Worm (Caenorhabditis elegans) whole organism, young adult: ENCODE measurements around the gene C26B9.2.

Experiments
- B0261.1 ChIP-seq: sonication (generic microtip); optimal IDR thresholded peaks from 2 replicates; lab custom pipeline; 2016; ENCODE audit warnings: mild to moderate bottlenecking, missing genetic modification characterization, moderate library complexity, missing compliant biosample characterization
- B0336.3 ChIP-seq: fragments of 200-800 bp; sonication (Bioruptor generic); IDR thresholded peaks from 2 replicates; pipeline ENCODE4 v1.3.6; 2022; ENCODE audit warnings: missing genetic modification characterization, missing compliant biosample characterization
- C06A6.2 ChIP-seq: fragments of 200-800 bp; sonication (Bioruptor generic); conservative IDR thresholded peaks from 2 replicates; pipeline ENCODE4 v1.3.6; 2022; ENCODE audit warnings: missing genetic modification characterization, missing compliant biosample characterization
- F23B12.7 ChIP-seq: sonication (generic microtip); optimal IDR thresholded peaks from 2 replicates; lab custom pipeline; 2017; ENCODE audit warnings: missing genetic modification characterization, mild to moderate bottlenecking, missing compliant biosample characterization, antibody characterized with exemption, moderate library complexity; ENCODE audit not compliant: insufficient read depth
- F37B4.10 ChIP-seq: fragments of 200-800 bp; sonication (Bioruptor generic); IDR thresholded peaks from 2 replicates; pipeline ENCODE4 v1.3.6; 2022; ENCODE audit warnings: missing genetic modification characterization, missing compliant biosample characterization
- F39B2.1 ChIP-seq: fragments of 200-800 bp; sonication (Bioruptor generic); IDR thresholded peaks from 2 replicates; pipeline ENCODE4 v1.3.6; 2022; ENCODE audit warnings: missing genetic modification reagents, missing genetic modification characterization, missing compliant biosample characterization
- F49E8.2 ChIP-seq: sonication (generic microtip); optimal IDR thresholded peaks from 3 replicates; lab custom pipeline; 2017; ENCODE audit warnings: missing genetic modification characterization, mild to moderate bottlenecking, missing compliant biosample characterization, antibody characterized with exemption, moderate library complexity; ENCODE audit not compliant: insufficient read depth
- F52B5.7 ChIP-seq: sonication (generic microtip); optimal IDR thresholded peaks from 2 replicates; lab custom pipeline; 2016; ENCODE audit warnings: mild to moderate bottlenecking, missing genetic modification characterization, missing compliant biosample characterization
- Y53F4B.3 ChIP-seq: fragments of 200-800 bp; sonication (Bioruptor generic); IDR thresholded peaks from 2 replicates; pipeline ENCODE4 v1.3.6; 2022; ENCODE audit warnings: missing genetic modification reagents, missing genetic modification characterization, missing compliant biosample characterization
- ama-1 ChIP-seq, 3 experiments: fragments of 150-350 bp in 1 of 3; sonication (generic microtip) in 2 of 3; optimal IDR thresholded peaks; 2 replicates each; lab custom pipeline; 2014 to 2018; ENCODE audit warnings: missing biosample characterization in 2 of 3, missing genetic modification characterization in 2 of 3, missing genetic modification reagents in 2 of 3
- athp-1 ChIP-seq: sonication (generic microtip); optimal IDR thresholded peaks from 2 replicates; lab custom pipeline; 2017; ENCODE audit warnings: mild to moderate bottlenecking, missing genetic modification characterization, missing compliant biosample characterization
- attf-5 ChIP-seq: fragments of 200-800 bp; sonication (Bioruptor generic); optimal IDR thresholded peaks from 2 replicates; lab custom pipeline; 2018; ENCODE audit warnings: mild to moderate bottlenecking, missing genetic modification characterization, missing compliant biosample characterization
- attf-6 ChIP-seq: fragments of 200-800 bp; sonication (Bioruptor generic); IDR thresholded peaks from 2 replicates; pipeline ENCODE4 v1.3.6; 2022; ENCODE audit warnings: missing genetic modification reagents, missing genetic modification characterization, missing compliant biosample characterization
- bed-1 ChIP-seq: fragments of 200-800 bp; sonication (Bioruptor generic); IDR thresholded peaks from 2 replicates; pipeline ENCODE4 v1.3.6; 2022; ENCODE audit warnings: missing genetic modification reagents, missing genetic modification characterization, missing compliant biosample characterization
- ccch-3 ChIP-seq: fragments of 200-800 bp; sonication (Bioruptor generic); optimal IDR thresholded peaks from 2 replicates; lab custom pipeline; 2018; ENCODE audit warnings: mild to moderate bottlenecking, missing genetic modification characterization, missing compliant biosample characterization
- cebp-1 ChIP-seq, 2 experiments: fragments of 200-800 bp in 1 of 2; sonication (Bioruptor generic) in 1 of 2; sonication (generic microtip) in 1 of 2; IDR thresholded peaks in 1 of 2; optimal IDR thresholded peaks in 1 of 2; 2 replicates each; pipeline versions ENCODE4 v1.3.6 to Lab custom; 2017 to 2022; ENCODE audit warnings: missing compliant biosample characterization in 2 of 2, missing genetic modification characterization in 2 of 2, mild to moderate bottlenecking in 1 of 2, missing genetic modification reagents in 1 of 2, moderate library complexity in 1 of 2
- cebp-2 ChIP-seq: fragments of 200-800 bp; sonication (Bioruptor generic); IDR thresholded peaks from 2 replicates; pipeline ENCODE4 v1.3.6; 2022; ENCODE audit warnings: missing genetic modification characterization, missing compliant biosample characterization
- ceh-100 ChIP-seq: fragments of 200-800 bp; sonication (Bioruptor generic); IDR thresholded peaks from 2 replicates; pipeline ENCODE4 v1.3.6; 2022; ENCODE audit warnings: missing genetic modification reagents, missing genetic modification characterization, missing compliant biosample characterization
- dox-1 ChIP-seq: fragments of 200-800 bp; sonication (Bioruptor generic); IDR thresholded peaks from 2 replicates; pipeline ENCODE4 v1.3.6; 2022; ENCODE audit warnings: missing genetic modification reagents, missing genetic modification characterization, missing compliant biosample characterization
- efl-1 ChIP-seq: fragments of 150-350 bp; optimal IDR thresholded peaks from 2 replicates; lab custom pipeline; 2014; ENCODE audit warnings: missing biosample characterization, missing genetic modification reagents, missing genetic modification characterization
- egrh-3 ChIP-seq: fragments of 200-800 bp; sonication (Bioruptor generic); IDR thresholded peaks from 2 replicates; pipeline ENCODE4 v1.3.6; 2022; ENCODE audit warnings: missing genetic modification reagents, missing genetic modification characterization, missing compliant biosample characterization
- ets-4 ChIP-seq: fragments of 200-800 bp; sonication (Bioruptor generic); optimal IDR thresholded peaks from 2 replicates; lab custom pipeline; 2018; ENCODE audit warnings: mild to moderate bottlenecking, missing genetic modification characterization, missing compliant biosample characterization
- fkh-3 ChIP-seq: sonication (generic microtip); optimal IDR thresholded peaks from 2 replicates; lab custom pipeline; 2016; ENCODE audit warnings: mild to moderate bottlenecking, missing genetic modification characterization, missing compliant biosample characterization
- hmg-1.2 ChIP-seq: fragments of 200-800 bp; sonication (Bioruptor generic); IDR thresholded peaks from 2 replicates; pipeline ENCODE4 v1.3.6; 2022; ENCODE audit warnings: missing genetic modification reagents, missing genetic modification characterization, missing compliant biosample characterization
- let-526 ChIP-seq: fragments of 200-800 bp; sonication (Bioruptor generic); IDR thresholded peaks from 2 replicates; pipeline ENCODE4 v1.3.6; 2022; ENCODE audit warnings: missing genetic modification reagents, missing genetic modification characterization, missing compliant biosample characterization
- lin-40 ChIP-seq: sonication (generic microtip); optimal IDR thresholded peaks from 2 replicates; lab custom pipeline; 2016; ENCODE audit warnings: missing genetic modification characterization, mild to moderate bottlenecking, missing compliant biosample characterization, missing genotype, missing genetic modification reagents
- lin-54 ChIP-seq: fragments of 200-800 bp; sonication (Bioruptor generic); optimal IDR thresholded peaks from 2 replicates; lab custom pipeline; 2018; ENCODE audit warnings: mild to moderate bottlenecking, missing genetic modification characterization, missing compliant biosample characterization
- lsy-27 ChIP-seq: sonication (generic microtip); optimal IDR thresholded peaks from 2 replicates; lab custom pipeline; 2017; ENCODE audit warnings: missing genetic modification characterization, mild to moderate bottlenecking, missing compliant biosample characterization, antibody characterized with exemption, missing genotype, borderline replicate concordance; ENCODE audit not compliant: insufficient read depth
- madf-6 ChIP-seq: fragments of 200-800 bp; sonication (Bioruptor generic); IDR thresholded peaks from 2 replicates; pipeline ENCODE4 v1.3.6; 2022; ENCODE audit warnings: missing genetic modification reagents, missing genetic modification characterization, missing compliant biosample characterization
- madf-8 ChIP-seq: fragments of 200-800 bp; sonication (Bioruptor generic); conservative IDR thresholded peaks from 2 replicates; pipeline ENCODE4 v1.3.6; 2022; ENCODE audit warnings: missing genetic modification reagents, missing genetic modification characterization, missing compliant biosample characterization
- mes-4 ChIP-seq: sonication (generic microtip); optimal IDR thresholded peaks from 2 replicates; lab custom pipeline; 2016; ENCODE audit warnings: missing genotype, missing genetic modification characterization, missing compliant biosample characterization
- mxl-1 ChIP-seq: sonication (generic microtip); optimal IDR thresholded peaks from 2 replicates; lab custom pipeline; 2016; ENCODE audit warnings: missing genetic modification characterization, missing compliant biosample characterization
- nfyb-1 ChIP-seq: fragments of 200-800 bp; sonication (Bioruptor generic); IDR thresholded peaks from 2 replicates; pipeline ENCODE4 v1.3.6; 2022; ENCODE audit warnings: missing genetic modification reagents, missing genetic modification characterization, missing compliant biosample characterization
- nhr-120 ChIP-seq: fragments of 200-800 bp; sonication (Bioruptor generic); IDR thresholded peaks from 2 replicates; pipeline ENCODE4 v1.3.6; 2022; ENCODE audit warnings: missing genetic modification characterization, missing compliant biosample characterization
- nhr-80 ChIP-seq: sonication (generic microtip); optimal IDR thresholded peaks from 2 replicates; lab custom pipeline; 2016; ENCODE audit warnings: missing genetic modification characterization, missing compliant biosample characterization
- rcor-1 ChIP-seq: fragments of 200-800 bp; sonication (Bioruptor generic); IDR thresholded peaks from 2 replicates; pipeline ENCODE4 v1.3.6; 2022; ENCODE audit warnings: missing genetic modification reagents, missing genetic modification characterization, missing compliant biosample characterization
- rec-8 ChIP-seq, 2 experiments: sonication (generic microtip); optimal IDR thresholded peaks; 2 replicates each; lab custom pipeline; 2016; ENCODE audit warnings: mild to moderate bottlenecking in 2 of 2, missing genetic modification characterization in 2 of 2, missing genetic modification reagents in 2 of 2, missing genotype in 2 of 2, missing biosample characterization in 1 of 2, missing compliant biosample characterization in 1 of 2, moderate library complexity in 1 of 2
- snpc-4 ChIP-seq, 5 experiments: fragments of 150-350 bp in 1 of 5; sonication (generic microtip) in 4 of 5; optimal IDR thresholded peaks; 2 replicates each; lab custom pipeline; 2014 to 2018; ENCODE audit warnings: missing genetic modification characterization in 5 of 5, missing biosample characterization in 3 of 5, antibody characterized with exemption in 2 of 5, mild to moderate bottlenecking in 2 of 5, missing compliant biosample characterization in 2 of 5, missing genotype in 2 of 5, moderate library complexity in 2 of 5, missing genetic modification reagents in 1 of 5
- zfh-2 ChIP-seq: fragments of 200-800 bp; sonication (Bioruptor generic); conservative IDR thresholded peaks from 2 replicates; pipeline ENCODE4 v1.3.6; 2022; ENCODE audit warnings: missing genetic modification reagents, missing genetic modification characterization, missing compliant biosample characterization
- ztf-25 ChIP-seq: fragments of 200-800 bp; sonication (Bioruptor generic); IDR thresholded peaks from 2 replicates; pipeline ENCODE4 v1.3.6; 2022; ENCODE audit warnings: missing genetic modification reagents, missing genetic modification characterization, missing compliant biosample characterization
- ztf-26 ChIP-seq: sonication (generic microtip); optimal IDR thresholded peaks from 2 replicates; lab custom pipeline; 2017; ENCODE audit warnings: missing genetic modification characterization, missing compliant biosample characterization
- ztf-28 ChIP-seq: fragments of 200-800 bp; sonication (Bioruptor generic); IDR thresholded peaks from 2 replicates; pipeline ENCODE4 v1.3.6; 2022; ENCODE audit warnings: missing genetic modification reagents, missing genetic modification characterization, missing compliant biosample characterization

The C26B9.2 gene

DNA sequence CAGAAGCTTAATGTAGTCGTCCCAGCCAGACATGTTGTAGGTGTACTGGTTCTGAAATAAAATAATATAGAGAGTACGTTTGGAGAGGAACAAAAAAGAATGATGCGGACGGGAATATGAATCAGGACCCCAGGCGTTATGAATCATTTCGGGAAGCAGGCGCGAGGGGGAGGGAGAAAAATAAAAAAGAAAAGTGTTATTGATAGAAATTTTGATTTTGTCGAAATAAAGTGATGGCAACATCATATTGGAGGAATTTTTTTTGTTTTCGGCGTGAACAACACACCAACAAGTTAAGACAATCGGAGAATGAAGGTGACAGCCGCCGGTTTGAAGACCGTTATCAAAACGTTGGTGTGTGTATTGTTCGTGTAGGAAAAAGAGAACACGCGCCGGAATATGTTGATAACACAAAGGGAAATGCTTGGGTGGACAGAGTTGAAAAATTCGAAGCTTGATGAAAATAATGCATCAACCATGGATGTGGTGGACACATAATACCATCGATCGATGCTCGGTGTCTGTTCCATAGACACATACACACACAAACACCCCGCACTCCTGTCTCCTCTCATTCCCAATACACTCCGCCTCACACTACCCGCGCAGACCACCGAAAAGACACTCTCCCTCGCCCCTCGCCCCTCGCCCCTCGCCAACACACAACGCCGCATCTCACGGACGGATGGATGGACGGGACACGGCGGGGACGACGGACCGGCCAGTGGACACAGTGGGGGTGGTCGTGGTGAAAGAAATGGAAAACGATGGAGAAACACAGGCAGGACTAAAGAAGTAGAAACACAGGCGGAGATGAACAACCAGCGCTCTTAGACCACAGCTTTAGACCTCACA is 14.3 kb downstream of the C26B9.2 start, which contains the start of gene pfn-2 (continued):
- TF ChIP-seq ets-4 (GFP tag; lab: Kevin White, UChicago) (peak; percentile 28), attf-5 (GFP tag; lab: Kevin White, UChicago) (peak; percentile 8), F37B4.10 (GFP tag; lab: Robert Waterston, UW) (0 out of 2 replicates have a peak, but pooled peaks have one; percentile 77), F49E8.2 (tag; lab: Kevin White, UChicago) (no peak), nhr-120 (no peak), ztf-28 (GFP tag; lab: Robert Waterston, UW) (no peak), ztf-26 (tag; lab: Kevin White, UChicago) (no peak)

DNA sequence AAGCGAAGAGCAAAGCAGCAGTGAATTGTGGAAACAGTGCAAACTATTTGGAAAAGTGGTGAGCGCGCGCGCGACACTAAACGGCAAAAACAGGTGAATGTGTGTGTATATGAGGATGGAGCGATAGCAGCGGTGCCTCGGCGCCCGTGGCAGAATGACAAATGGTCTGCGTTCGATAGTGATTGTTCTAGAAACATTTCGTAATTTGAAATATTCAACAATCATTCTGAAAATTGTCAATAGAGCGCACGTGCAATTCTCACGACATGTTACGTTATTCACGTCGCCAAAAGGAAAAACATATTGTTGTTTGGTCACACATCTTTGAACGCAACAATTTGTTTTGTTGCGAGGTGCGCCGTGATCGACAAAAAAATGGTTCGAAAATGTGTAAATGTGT is 15.3 kb downstream of the C26B9.2 start:
- TF ChIP-seq nhr-120 (no peak), egrh-3 (GFP tag; lab: Robert Waterston, UW) (no peak), lin-40 (tag; lab: Kevin White, UChicago) (peak; percentile 14), nfyb-1 (GFP tag; lab: Robert Waterston, UW) (no peak), ztf-25 (GFP tag; lab: Robert Waterston, UW) (no peak), ccch-3 (no peak), attf-5 (GFP tag; lab: Kevin White, UChicago) (peak; percentile 15), F39B2.1 (no peak), nhr-80 (tag; lab: Kevin White, UChicago) (peak; percentile 61), athp-1 (tag; lab: Kevin White, UChicago) (no peak), cebp-1 (GFP tag; IDR thresholded peaks at IDR 0.05; lab: Robert Waterston, UW) (peak; percentile 71), cebp-1 (tag; optimal IDR thresholded peaks at IDR 0.05; lab: Kevin White, UChicago) (peak; percentile 89), bed-1 (GFP tag; lab: Robert Waterston, UW) (no peak), rcor-1 (GFP tag; lab: Robert Waterston, UW) (no peak), mes-4 (tag; lab: Kevin White, UChicago) (no peak), hmg-1.2 (GFP tag; lab: Robert Waterston, UW) (no peak), C06A6.2 (GFP tag; lab: Robert Waterston, UW) (no peak), ceh-100 (GFP tag; lab: Robert Waterston, UW) (no peak), let-526 (GFP tag; lab: Robert Waterston, UW) (no peak), snpc-4 (GFP tag; optimal IDR thresholded peaks at IDR 0.05; lab: Kevin White, UChicago) (no peak), snpc-4 (tag; optimal IDR thresholded peaks at IDR 0.05; lab: Kevin White, UChicago) (peak in 1 of 4 experiments; percentile 38), Y53F4B.3 (GFP tag; lab: Robert Waterston, UW) (no peak), F49E8.2 (tag; lab: Kevin White, UChicago) (no peak), B0336.3 (GFP tag; lab: Robert Waterston, UW) (peak; percentile 60), attf-6 (GFP tag; lab: Robert Waterston, UW) (no peak), F52B5.7 (tag; lab: Kevin White, UChicago) (no peak), mxl-1 (no peak)

DNA sequence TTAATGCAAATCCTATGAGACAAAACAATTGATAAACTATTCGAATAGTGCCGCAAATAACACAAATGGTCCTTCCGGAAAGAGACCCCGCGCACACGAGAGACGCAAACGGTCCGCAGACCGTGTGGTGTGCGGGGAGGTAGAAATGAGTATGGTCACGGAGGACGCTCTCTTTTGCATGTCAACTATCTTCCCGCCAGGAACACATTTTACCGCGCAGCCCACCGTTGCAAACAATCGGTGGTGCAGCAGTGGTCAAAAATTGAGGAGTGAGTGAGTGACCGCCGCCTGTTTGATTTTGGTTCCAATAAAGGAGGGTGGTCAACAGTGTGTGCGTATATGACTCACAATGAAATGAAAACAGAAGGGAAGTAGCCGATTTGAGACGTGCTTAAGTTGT is 20.7 kb downstream of the C26B9.2 start:
- TF ChIP-seq rec-8 (tag; optimal IDR thresholded peaks at IDR 0.05; lab: Kevin White, UChicago) (no peak), dox-1 (GFP tag; lab: Robert Waterston, UW) (0 out of 2 replicates have a peak, but pooled peaks have one; percentile 27), zfh-2 (GFP tag; lab: Robert Waterston, UW) (0 out of 2 replicates have a peak, but pooled peaks have one; percentile 36), ama-1 (optimal IDR thresholded peaks at IDR 0.05; lab: Kevin White, UChicago) (no peak), ama-1 (GFP tag; optimal IDR thresholded peaks at IDR 0.05; lab: Kevin White, UChicago) (no peak), lsy-27 (tag; lab: Kevin White, UChicago) (no peak), B0261.1 (tag; lab: Kevin White, UChicago) (no peak), cebp-2 (no peak), madf-6 (peak; percentile 76), madf-8 (peak; percentile 15; the same call in 1 of the 2 replicates), lin-54 (no peak), fkh-3 (tag; lab: Kevin White, UChicago) (no peak), efl-1 (peak; percentile 74), ztf-25 (GFP tag; lab: Robert Waterston, UW) (0 out of 2 replicates have a peak, but pooled peaks have one; percentile 29), nhr-80 (tag; lab: Kevin White, UChicago) (no peak), F23B12.7 (no peak)
